Worm (Caenorhabditis elegans) whole organism, L4 larva: Measurements from ENCODE around the gene ZC196.3.

Experiments used
- F10B5.3 ChIP-seq: sonication (generic microtip); optimal IDR thresholded peaks from 2 replicates; lab custom pipeline; 2016; ENCODE audit warnings: mild to moderate bottlenecking, missing genetic modification characterization, missing compliant biosample characterization
- F26F4.8 ChIP-seq: fragments of 200-800 bp; sonication (Bioruptor generic); conservative IDR thresholded peaks from 2 replicates; pipeline ENCODE4 v1.3.6; 2022; ENCODE audit warnings: missing genetic modification characterization, missing compliant biosample characterization
- F37D6.2 ChIP-seq: sonication (generic microtip); optimal IDR thresholded peaks from 2 replicates; lab custom pipeline; 2016; ENCODE audit warnings: mild to moderate bottlenecking, missing genetic modification characterization, missing compliant biosample characterization
- T20F7.1 ChIP-seq: fragments of 200-800 bp; sonication (Bioruptor generic); optimal IDR thresholded peaks from 2 replicates; lab custom pipeline; 2018; ENCODE audit warnings: mild to moderate bottlenecking, missing genetic modification characterization, missing compliant biosample characterization
- Y5F2A.4 ChIP-seq: fragments of 200-800 bp; sonication (Bioruptor generic); optimal IDR thresholded peaks from 2 replicates; lab custom pipeline; 2018; ENCODE audit warnings: mild to moderate bottlenecking, missing genetic modification characterization, missing compliant biosample characterization
- ZK337.2 ChIP-seq: fragments of 200-800 bp; sonication (Bioruptor generic); IDR thresholded peaks from 2 replicates; pipeline ENCODE4 v1.3.6; 2022; ENCODE audit warnings: missing genetic modification reagents, missing genetic modification characterization, missing compliant biosample characterization
- aha-1 ChIP-seq: fragments of 150-350 bp; peaks from one replicate; lab custom pipeline; 2014; ENCODE audit warnings: missing biosample characterization, missing genetic modification characterization
- cey-2 ChIP-seq: sonication (generic microtip); optimal IDR thresholded peaks from 3 replicates; lab custom pipeline; 2017; ENCODE audit warnings: missing genetic modification characterization, mild to moderate bottlenecking, missing compliant biosample characterization, antibody characterized with exemption, borderline replicate concordance; ENCODE audit not compliant: insufficient read depth
- ctbp-1 ChIP-seq: fragments of 200-800 bp; sonication (Bioruptor generic); IDR thresholded peaks from 2 replicates; pipeline ENCODE4 v1.3.6; 2022; ENCODE audit warnings: missing genetic modification reagents, missing genetic modification characterization, missing compliant biosample characterization
- daf-16 ChIP-seq, 3 experiments: sonication (generic microtip); optimal IDR thresholded peaks; 2 replicates each; lab custom pipeline; 2016 to 2017; ENCODE audit warnings: missing genetic modification characterization in 3 of 3, missing genetic modification reagents in 3 of 3, mild to moderate bottlenecking in 2 of 3, missing compliant biosample characterization in 2 of 3, missing biosample characterization in 1 of 3, moderate library complexity in 1 of 3
- dmd-6 ChIP-seq: fragments of 200-800 bp; sonication (Bioruptor generic); IDR thresholded peaks from 2 replicates; pipeline ENCODE4 v1.3.6; 2022; ENCODE audit warnings: missing genetic modification reagents, missing genetic modification characterization, missing compliant biosample characterization
- duxl-1 ChIP-seq: sonication (generic microtip); optimal IDR thresholded peaks from 2 replicates; lab custom pipeline; 2016; ENCODE audit warnings: mild to moderate bottlenecking, missing genetic modification characterization, moderate library complexity, missing compliant biosample characterization; ENCODE audit not compliant: poor library complexity
- dve-1 ChIP-seq: sonication (generic microtip); optimal IDR thresholded peaks from 2 replicates; lab custom pipeline; 2017; ENCODE audit warnings: antibody characterized with exemption, mild to moderate bottlenecking, missing genetic modification characterization, missing compliant biosample characterization; ENCODE audit not compliant: insufficient read depth
- fos-1 ChIP-seq: fragments of 150-350 bp; optimal IDR thresholded peaks from 2 replicates; lab custom pipeline; 2014; ENCODE audit warnings: missing biosample characterization, missing genetic modification characterization
- gei-8 ChIP-seq: fragments of 200-800 bp; sonication (Bioruptor generic); optimal IDR thresholded peaks from 2 replicates; lab custom pipeline; 2018; ENCODE audit warnings: mild to moderate bottlenecking, missing genetic modification characterization, missing compliant biosample characterization
- hlh-11 ChIP-seq: fragments of 200-800 bp; sonication (Bioruptor generic); optimal IDR thresholded peaks from 2 replicates; lab custom pipeline; 2018; ENCODE audit warnings: mild to moderate bottlenecking, missing genetic modification characterization, missing compliant biosample characterization
- hlh-30 ChIP-seq: sonication (generic microtip); optimal IDR thresholded peaks from 2 replicates; lab custom pipeline; 2017; ENCODE audit warnings: antibody characterized with exemption, mild to moderate bottlenecking, missing genetic modification characterization, missing compliant biosample characterization; ENCODE audit not compliant: insufficient read depth
- lin-1 ChIP-seq: fragments of 200-800 bp; sonication (Bioruptor generic); IDR thresholded peaks from 2 replicates; pipeline ENCODE4 v1.3.6; 2022; ENCODE audit warnings: missing genetic modification reagents, missing genetic modification characterization, missing compliant biosample characterization
- lin-13 ChIP-seq: fragments of 150-350 bp; optimal IDR thresholded peaks from 2 replicates; lab custom pipeline; 2014; ENCODE audit warnings: missing biosample characterization, missing genetic modification reagents, missing genetic modification characterization
- lin-38 ChIP-seq: fragments of 200-800 bp; sonication (Bioruptor generic); IDR thresholded peaks from 2 replicates; pipeline ENCODE4 v1.3.6; 2022; ENCODE audit warnings: missing genetic modification reagents, missing genetic modification characterization, missing compliant biosample characterization
- madf-5 ChIP-seq, 2 experiments: fragments of 200-800 bp; sonication (Bioruptor generic); IDR thresholded peaks; 2 replicates each; pipeline ENCODE4 v1.3.6; 2022; ENCODE audit warnings: missing compliant biosample characterization in 2 of 2, missing genetic modification characterization in 2 of 2
- mep-1 ChIP-seq: fragments of 150-350 bp; sonication (generic microtip); optimal IDR thresholded peaks from 3 replicates; lab custom pipeline; 2014; ENCODE audit warnings: missing biosample characterization, missing genetic modification characterization
- nhr-102 ChIP-seq: sonication (generic microtip); optimal IDR thresholded peaks from 2 replicates; lab custom pipeline; 2016; ENCODE audit warnings: mild to moderate bottlenecking, missing genetic modification characterization, moderate library complexity, missing compliant biosample characterization
- nhr-11 ChIP-seq: fragments of 150-350 bp; optimal IDR thresholded peaks from 2 replicates; lab custom pipeline; 2014; ENCODE audit warnings: missing biosample characterization, missing genetic modification characterization
- nhr-28 ChIP-seq: fragments of 150-350 bp; optimal IDR thresholded peaks from 2 replicates; lab custom pipeline; 2014; ENCODE audit warnings: missing biosample characterization, missing genetic modification characterization
- nhr-41 ChIP-seq: fragments of 200-800 bp; sonication (Bioruptor generic); IDR thresholded peaks from 2 replicates; pipeline ENCODE4 v1.3.6; 2022; ENCODE audit warnings: missing genetic modification reagents, missing genetic modification characterization, missing compliant biosample characterization
- nhr-42 ChIP-seq: fragments of 200-800 bp; sonication (Bioruptor generic); IDR thresholded peaks from 2 replicates; pipeline ENCODE4 v1.3.6; 2022; ENCODE audit warnings: missing genetic modification characterization, missing compliant biosample characterization
- nhr-48 ChIP-seq: sonication (generic microtip); optimal IDR thresholded peaks from 2 replicates; lab custom pipeline; 2016; ENCODE audit warnings: mild to moderate bottlenecking, missing genetic modification characterization, missing compliant biosample characterization
- nhr-6 ChIP-seq: fragments of 150-350 bp; optimal IDR thresholded peaks from 2 replicates; lab custom pipeline; 2014; ENCODE audit warnings: missing biosample characterization, missing genetic modification characterization
- nhr-77 ChIP-seq: fragments of 150-350 bp; optimal IDR thresholded peaks from 2 replicates; lab custom pipeline; 2014; ENCODE audit warnings: missing biosample characterization, missing genetic modification characterization
- php-3 ChIP-seq: fragments of 200-800 bp; sonication (Bioruptor generic); IDR thresholded peaks from 2 replicates; pipeline ENCODE4 v1.3.6; 2022; ENCODE audit warnings: missing genetic modification reagents, missing genetic modification characterization, missing compliant biosample characterization
- pqm-1 ChIP-seq: sonication (generic microtip); optimal IDR thresholded peaks from 2 replicates; lab custom pipeline; 2017; ENCODE audit warnings: missing biosample characterization, missing genetic modification characterization
- saeg-2 ChIP-seq: fragments of 200-800 bp; sonication (Bioruptor generic); IDR thresholded peaks from 2 replicates; pipeline ENCODE4 v1.3.6; 2022; ENCODE audit warnings: missing genetic modification reagents, missing genetic modification characterization, missing compliant biosample characterization
- set-16 ChIP-seq: fragments of 200-800 bp; sonication (Bioruptor generic); IDR thresholded peaks from 2 replicates; pipeline ENCODE4 v1.3.6; 2022; ENCODE audit warnings: missing genetic modification reagents, missing genetic modification characterization, missing compliant biosample characterization
- skn-1 ChIP-seq: fragments of 150-350 bp; optimal IDR thresholded peaks from 2 replicates; lab custom pipeline; 2014; ENCODE audit warnings: missing biosample characterization, missing genetic modification characterization
- spr-1 ChIP-seq: sonication (generic microtip); optimal IDR thresholded peaks from 2 replicates; lab custom pipeline; 2016; ENCODE audit warnings: mild to moderate bottlenecking, missing genetic modification characterization, missing compliant biosample characterization
- tra-1 ChIP-seq: fragments of 200-800 bp; sonication (Bioruptor generic); IDR thresholded peaks from 2 replicates; pipeline ENCODE4 v1.3.6; 2022; ENCODE audit warnings: missing genetic modification reagents, missing genetic modification characterization, missing compliant biosample characterization
- unc-39 ChIP-seq: sonication (generic microtip); optimal IDR thresholded peaks from 2 replicates; lab custom pipeline; 2017; ENCODE audit warnings: missing biosample characterization, missing genetic modification characterization
- unc-62 ChIP-seq, 3 experiments: fragments of 150-350 bp in 1 of 3; sonication (generic microtip); optimal IDR thresholded peaks in 2 of 3; peaks in 1 of 3; 1 replicate in 1 of 3; 2 replicates in 2 of 3; lab custom pipeline; 2014 to 2017; ENCODE audit warnings: missing biosample characterization in 3 of 3, missing genetic modification characterization in 3 of 3, missing genetic modification reagents in 3 of 3, missing genotype in 1 of 3
- vab-7 ChIP-seq: fragments of 200-800 bp; sonication (Bioruptor generic); IDR thresholded peaks from 2 replicates; pipeline ENCODE4 v1.3.6; 2022; ENCODE audit warnings: missing genetic modification reagents, missing genetic modification characterization, missing compliant biosample characterization
- ztf-7 ChIP-seq: fragments of 150-350 bp; optimal IDR thresholded peaks from 2 replicates; lab custom pipeline; 2014; ENCODE audit warnings: missing biosample characterization, missing genetic modification characterization

Gene ZC196.3

ce11 chrV:8765938-8766337, 29.5 kb downstream of the ZC196.3 start, which contains the start of gene B0507.9:
Gene B0507.9, minus strand, starts transcription at chrV:8766038.
- TF ChIP-seq set-16 (no peak), Y5F2A.4 (GFP tag; lab: Kevin White, UChicago) (no peak), hlh-11 (tag; lab: Kevin White, UChicago) (no peak), unc-62 (GFP tag; optimal IDR thresholded peaks at IDR 0.05 in 1 of 2; lab: Kevin White, UChicago) (no peak), unc-62 (tag; optimal IDR thresholded peaks at IDR 0.05; lab: Kevin White, UChicago) (no peak), unc-39 (tag; lab: Kevin White, UChicago) (no peak), madf-5 (GFP tag; IDR thresholded peaks at IDR 0.05; lab: Robert Waterston, UW) (no peak), fos-1 (tag; lab: Kevin White, UChicago) (no peak), duxl-1 (tag; lab: Kevin White, UChicago) (no peak)

- no peak for TF ChIP-seq nhr-28
- peak in 1 of 2 experiments; percentile 15 for TF ChIP-seq unc-62 (GFP tag; optimal IDR thresholded peaks at IDR 0.05 in 1 of 2; lab: Kevin White, UChicago)
- TF ChIP-seq unc-62 (tag; optimal IDR thresholded peaks at IDR 0.05; lab: Kevin White, UChicago): no peak
- TF ChIP-seq saeg-2: no peak
- TF ChIP-seq aha-1 (tag; lab: Kevin White, UChicago): peak; percentile 90
- no peak for TF ChIP-seq ZK337.2 (GFP tag; lab: Robert Waterston, UW)
Observed at ce11 chrV:8767041-8767440, 30.6 kb downstream of the ZC196.3 start.

- TF ChIP-seq skn-1 (tag; lab: Kevin White, UChicago): no peak
- no peak for TF ChIP-seq daf-16 (GFP tag; optimal IDR thresholded peaks at IDR 0.05; lab: Kevin White, UChicago)
- peak; percentile 92 for TF ChIP-seq daf-16 (tag; optimal IDR thresholded peaks at IDR 0.05; lab: Kevin White, UChicago)
- no peak for TF ChIP-seq nhr-11 (tag; lab: Kevin White, UChicago)
- TF ChIP-seq dve-1: peak; percentile 55
- peak; percentile 62 for TF ChIP-seq nhr-28
- no peak for TF ChIP-seq hlh-30 (tag; lab: Kevin White, UChicago)
- TF ChIP-seq tra-1 (GFP tag; lab: Robert Waterston, UW): peak; percentile 18; the same call in 1 of the 2 replicates
- TF ChIP-seq F37D6.2 (tag; lab: Kevin White, UChicago): no peak
- peak; percentile 79 for TF ChIP-seq php-3 (GFP tag; lab: Robert Waterston, UW)
- no peak for TF ChIP-seq T20F7.1 (GFP tag; lab: Kevin White, UChicago)
- TF ChIP-seq dmd-6 (GFP tag; lab: Robert Waterston, UW): peak; percentile 18; the same call in 1 of the 2 replicates
- TF ChIP-seq lin-1 (GFP tag; lab: Robert Waterston, UW): 0 out of 2 replicates have a peak, but pooled peaks have one; percentile 25
- peak; percentile 51 for TF ChIP-seq nhr-77 (tag; lab: Kevin White, UChicago)
- peak; percentile 85 for TF ChIP-seq pqm-1 (tag; lab: Kevin White, UChicago)
Observed at ce11 chrV:8767493-8767892, 31.0 kb downstream of the ZC196.3 start.

DNA sequence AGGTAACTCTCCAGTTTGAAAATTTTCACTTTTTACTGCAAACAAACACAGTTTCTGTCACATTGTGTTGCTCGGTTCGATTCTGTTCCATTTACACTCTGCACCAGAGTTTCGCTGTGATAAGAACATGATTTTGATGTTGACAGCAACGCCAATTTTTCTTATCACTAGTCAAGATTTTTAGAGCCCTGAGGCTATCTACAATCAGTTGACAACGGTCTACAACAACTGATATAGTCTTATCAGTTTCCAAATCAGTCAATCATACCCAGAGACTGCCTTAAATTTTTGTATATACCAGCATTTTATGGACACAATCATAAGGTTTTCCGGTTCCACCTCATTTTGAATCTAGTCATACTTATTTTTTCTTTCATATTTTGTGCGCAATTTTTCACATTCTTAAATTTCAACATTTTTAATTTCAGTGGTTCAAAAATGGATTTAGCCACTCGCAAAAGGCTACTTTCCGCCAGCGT, 32.1 kb downstream of the ZC196.3 start, which contains the start of gene B0507.3:
B0507.3 (plus strand) TSS at position 429 of the 479 bp plus-strand sequence.
- TF ChIP-seq cey-2 (peak; percentile 70), F10B5.3 (tag; lab: Kevin White, UChicago) (no peak), php-3 (GFP tag; lab: Robert Waterston, UW) (peak; percentile 97), skn-1 (tag; lab: Kevin White, UChicago) (no peak), nhr-28 (peak; percentile 95), ctbp-1 (no peak), daf-16 (GFP tag; optimal IDR thresholded peaks at IDR 0.05; lab: Kevin White, UChicago) (peak in 1 of 2 experiments; percentile 93), daf-16 (tag; optimal IDR thresholded peaks at IDR 0.05; lab: Kevin White, UChicago) (peak; percentile 98), nhr-102 (tag; lab: Kevin White, UChicago) (peak; percentile 85), T20F7.1 (GFP tag; lab: Kevin White, UChicago) (peak; percentile 29), spr-1 (tag; lab: Kevin White, UChicago) (no peak), ztf-7 (tag; lab: Kevin White, UChicago) (no peak), gei-8 (GFP tag; lab: Kevin White, UChicago) (peak; percentile 17), unc-62 (GFP tag; optimal IDR thresholded peaks at IDR 0.05 in 1 of 2; lab: Kevin White, UChicago) (peak; percentile 13 to 25), unc-62 (tag; optimal IDR thresholded peaks at IDR 0.05; lab: Kevin White, UChicago) (no peak), lin-38 (no peak), nhr-48 (tag; lab: Kevin White, UChicago) (peak; percentile 55), F26F4.8 (GFP tag; lab: Robert Waterston, UW) (no peak), hlh-30 (tag; lab: Kevin White, UChicago) (peak; percentile 51), fos-1 (tag; lab: Kevin White, UChicago) (no peak), lin-13 (GFP tag; lab: Kevin White, UChicago) (no peak), nhr-42 (0 out of 2 replicates have a peak, but pooled peaks have one; percentile 49), nhr-6 (peak; percentile 65), vab-7 (no peak), mep-1 (tag; lab: Kevin White, UChicago) (no peak), nhr-41 (GFP tag; lab: Robert Waterston, UW) (peak; percentile 77), lin-1 (GFP tag; lab: Robert Waterston, UW) (peak; percentile 96)
